Fruit fly (Drosophila melanogaster) whole organism, pupa: ENCODE results near the gene CG10561.

ENCODE experiments used
- CG8301 ChIP-seq: fragments of 200-800 bp; sonication (Bioruptor generic); optimal IDR thresholded peaks from 2 replicates; lab custom pipeline; 2018; ENCODE audit warnings: missing biosample characterization, mild to moderate bottlenecking, missing genetic modification characterization
- D1 ChIP-seq: fragments of 200-800 bp; sonication (Bioruptor generic); optimal IDR thresholded peaks from 2 replicates; lab custom pipeline; 2018; ENCODE audit warnings: missing biosample characterization, mild to moderate bottlenecking, missing genetic modification characterization, moderate library complexity
- EcR ChIP-seq: fragments of 200-800 bp; sonication (Bioruptor generic); optimal IDR thresholded peaks from 3 replicates; lab custom pipeline; 2019; ENCODE audit warnings: missing biosample characterization, missing genetic modification characterization, mild to moderate bottlenecking, moderate library complexity, missing genetic modification reagents
- Pif1A ChIP-seq: fragments of 200-800 bp; sonication (Bioruptor generic); optimal IDR thresholded peaks from 3 replicates; lab custom pipeline; 2016; ENCODE audit warnings: missing biosample characterization, missing genetic modification characterization
- Snoo ChIP-seq: fragments of 200-800 bp; sonication (Bioruptor generic); optimal IDR thresholded peaks from 3 replicates; lab custom pipeline; 2017; ENCODE audit warnings: missing biosample characterization, mild to moderate bottlenecking, missing genetic modification characterization, inconsistent platforms

DNA sequence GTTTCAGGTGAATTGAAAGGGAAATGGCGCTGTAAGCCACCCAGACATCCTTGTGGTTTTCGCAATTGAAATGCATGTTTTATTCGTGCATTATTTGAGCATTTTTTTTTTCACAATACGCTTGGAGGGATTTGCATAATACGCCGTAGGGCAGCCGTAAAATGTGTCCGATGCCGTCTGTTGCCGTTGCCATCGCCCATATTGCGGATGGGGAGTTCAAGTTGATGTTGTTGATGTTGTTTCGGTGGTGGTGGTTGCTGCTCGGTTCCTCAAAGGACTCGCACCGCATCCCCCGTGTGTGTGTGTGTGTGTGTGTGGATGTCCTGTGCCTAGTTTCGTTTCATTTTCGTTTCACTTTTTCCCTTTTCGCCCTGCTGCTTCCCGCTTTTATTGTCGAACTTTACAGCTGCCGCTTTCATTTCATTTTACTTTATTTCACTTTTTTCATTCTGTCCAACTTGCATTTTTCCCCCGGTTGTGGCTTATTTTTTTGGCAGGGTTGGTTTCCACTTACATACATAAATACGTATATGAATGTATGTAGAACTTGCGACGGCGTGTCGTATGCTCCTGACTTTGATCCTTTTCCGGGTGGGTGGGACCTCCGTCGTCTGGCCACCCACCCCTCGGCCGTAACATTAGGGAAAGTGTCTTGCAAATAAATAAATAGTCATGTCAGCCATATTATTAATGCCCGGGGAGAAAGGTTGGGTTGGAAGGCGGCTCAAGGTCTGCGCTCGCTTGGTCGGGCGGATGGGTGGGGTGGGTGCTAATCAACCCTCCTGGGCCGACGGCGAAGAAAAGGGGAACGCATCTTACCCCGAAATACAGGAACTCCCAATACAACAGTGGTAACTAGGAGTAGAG is 23.5 kb downstream of the CG10561 start:
- no peak for TF ChIP-seq EcR (GFP tag; lab: Kevin White, UChicago)
- TF ChIP-seq Pif1A (GFP tag; lab: Kevin White, UChicago) = no peak
- no peak for TF ChIP-seq D1
- TF ChIP-seq CG8301 (tag; lab: Kevin White, UChicago) = no peak
- no peak for TF ChIP-seq Snoo
